Worm (Caenorhabditis elegans) whole organism, L4 larva: ENCODE results near the gene cutl-28.

Experiments
- D1046.2 ChIP-seq: fragments of 200-800 bp; sonication (Bioruptor generic); IDR thresholded peaks from 2 replicates; pipeline ENCODE4 v1.3.6; 2022; ENCODE audit warnings: missing genetic modification characterization, missing compliant biosample characterization
- F26F4.8 ChIP-seq: fragments of 200-800 bp; sonication (Bioruptor generic); conservative IDR thresholded peaks from 2 replicates; pipeline ENCODE4 v1.3.6; 2022; ENCODE audit warnings: missing genetic modification characterization, missing compliant biosample characterization
- F44E2.7 ChIP-seq: fragments of 200-800 bp; sonication (Bioruptor generic); IDR thresholded peaks from 2 replicates; pipeline ENCODE4 v2.1.2; 2022; ENCODE audit warnings: missing genetic modification characterization, missing compliant biosample characterization
- F49E8.2 ChIP-seq: sonication (generic microtip); optimal IDR thresholded peaks from 2 replicates; lab custom pipeline; 2016; ENCODE audit warnings: missing compliant biosample characterization, mild to moderate bottlenecking, missing genetic modification characterization, borderline replicate concordance
- R02D3.7 ChIP-seq: fragments of 150-350 bp; sonication (generic microtip); optimal IDR thresholded peaks from 3 replicates; lab custom pipeline; 2014; ENCODE audit warnings: missing biosample characterization, missing genetic modification characterization
- T26A8.4 ChIP-seq: fragments of 200-800 bp; sonication (Bioruptor generic); IDR thresholded peaks from 2 replicates; pipeline ENCODE4 v1.3.6; 2022; ENCODE audit warnings: missing genetic modification characterization, missing compliant biosample characterization
- Y105C5A.15 ChIP-seq: fragments of 200-800 bp; sonication (Bioruptor generic); IDR thresholded peaks from 2 replicates; pipeline ENCODE4 v1.3.6; 2022; ENCODE audit warnings: missing genetic modification characterization, missing compliant biosample characterization
- Y48G9A.11 ChIP-seq: fragments of 200-800 bp; sonication (Bioruptor generic); IDR thresholded peaks from 2 replicates; pipeline ENCODE4 v1.3.6; 2022; ENCODE audit warnings: missing genetic modification reagents, missing genetic modification characterization, missing compliant biosample characterization
- Y5F2A.4 ChIP-seq: fragments of 200-800 bp; sonication (Bioruptor generic); optimal IDR thresholded peaks from 2 replicates; lab custom pipeline; 2018; ENCODE audit warnings: mild to moderate bottlenecking, missing genetic modification characterization, missing compliant biosample characterization
- ZK337.2 ChIP-seq: fragments of 200-800 bp; sonication (Bioruptor generic); IDR thresholded peaks from 2 replicates; pipeline ENCODE4 v1.3.6; 2022; ENCODE audit warnings: missing genetic modification reagents, missing genetic modification characterization, missing compliant biosample characterization
- ZK546.5 ChIP-seq, 2 experiments: sonication (generic microtip); optimal IDR thresholded peaks; 2 replicates each; lab custom pipeline; 2017; ENCODE audit warnings: missing biosample characterization in 2 of 2, missing genetic modification characterization in 2 of 2
- ama-1 ChIP-seq: fragments of 150-350 bp; optimal IDR thresholded peaks from 2 replicates; lab custom pipeline; 2014; ENCODE audit warnings: inconsistent platforms, mixed read lengths
- ceh-20 ChIP-seq: fragments of 200-800 bp; sonication (Bioruptor generic); IDR thresholded peaks from 2 replicates; pipeline ENCODE4 v1.3.6; 2022; ENCODE audit warnings: missing genetic modification reagents, missing genetic modification characterization, missing compliant biosample characterization
- ceh-32 ChIP-seq: sonication (generic microtip); optimal IDR thresholded peaks from 2 replicates; lab custom pipeline; 2016; ENCODE audit warnings: mild to moderate bottlenecking, missing genetic modification characterization, missing compliant biosample characterization; ENCODE audit not compliant: poor library complexity
- ctbp-1 ChIP-seq: fragments of 200-800 bp; sonication (Bioruptor generic); IDR thresholded peaks from 2 replicates; pipeline ENCODE4 v1.3.6; 2022; ENCODE audit warnings: missing genetic modification reagents, missing genetic modification characterization, missing compliant biosample characterization
- daf-16 ChIP-seq, 3 experiments: sonication (generic microtip); optimal IDR thresholded peaks; 2 replicates each; lab custom pipeline; 2016 to 2017; ENCODE audit warnings: missing genetic modification characterization in 3 of 3, missing genetic modification reagents in 3 of 3, mild to moderate bottlenecking in 2 of 3, missing compliant biosample characterization in 2 of 3, missing biosample characterization in 1 of 3, moderate library complexity in 1 of 3
- dmd-6 ChIP-seq: fragments of 200-800 bp; sonication (Bioruptor generic); IDR thresholded peaks from 2 replicates; pipeline ENCODE4 v1.3.6; 2022; ENCODE audit warnings: missing genetic modification reagents, missing genetic modification characterization, missing compliant biosample characterization
- dpl-1 ChIP-seq: fragments of 150-350 bp; optimal IDR thresholded peaks from 2 replicates; lab custom pipeline; 2014; ENCODE audit warnings: missing biosample characterization, missing genetic modification reagents, missing genetic modification characterization
- hmg-1.1 ChIP-seq: fragments of 200-800 bp; sonication (Bioruptor generic); IDR thresholded peaks from 2 replicates; pipeline ENCODE4 v1.3.6; 2022; ENCODE audit warnings: missing genetic modification reagents, missing genetic modification characterization, missing compliant biosample characterization
- lin-29 ChIP-seq: fragments of 200-800 bp; sonication (Bioruptor generic); IDR thresholded peaks from 2 replicates; pipeline ENCODE4 v1.3.6; 2022; ENCODE audit warnings: missing genetic modification reagents, missing genetic modification characterization, missing compliant biosample characterization
- lin-38 ChIP-seq: fragments of 200-800 bp; sonication (Bioruptor generic); IDR thresholded peaks from 2 replicates; pipeline ENCODE4 v1.3.6; 2022; ENCODE audit warnings: missing genetic modification reagents, missing genetic modification characterization, missing compliant biosample characterization
- lsy-2 ChIP-seq, 2 experiments: fragments of 150-350 bp in 1 of 2; sonication (generic microtip) in 1 of 2; optimal IDR thresholded peaks; 2 replicates each; lab custom pipeline; 2014 to 2017; ENCODE audit warnings: missing biosample characterization in 2 of 2, missing genetic modification characterization in 2 of 2
- mep-1 ChIP-seq: fragments of 150-350 bp; sonication (generic microtip); optimal IDR thresholded peaks from 3 replicates; lab custom pipeline; 2014; ENCODE audit warnings: missing biosample characterization, missing genetic modification characterization
- nhr-102 ChIP-seq: sonication (generic microtip); optimal IDR thresholded peaks from 2 replicates; lab custom pipeline; 2016; ENCODE audit warnings: mild to moderate bottlenecking, missing genetic modification characterization, moderate library complexity, missing compliant biosample characterization
- nhr-11 ChIP-seq: fragments of 150-350 bp; optimal IDR thresholded peaks from 2 replicates; lab custom pipeline; 2014; ENCODE audit warnings: missing biosample characterization, missing genetic modification characterization
- nhr-25 ChIP-seq: sonication (generic microtip); optimal IDR thresholded peaks from 2 replicates; lab custom pipeline; 2017; ENCODE audit warnings: missing genetic modification characterization, mild to moderate bottlenecking, missing compliant biosample characterization, antibody characterized with exemption, moderate library complexity, borderline replicate concordance; ENCODE audit not compliant: insufficient read depth
- nhr-28 ChIP-seq: fragments of 150-350 bp; optimal IDR thresholded peaks from 2 replicates; lab custom pipeline; 2014; ENCODE audit warnings: missing biosample characterization, missing genetic modification characterization
- nhr-48 ChIP-seq: sonication (generic microtip); optimal IDR thresholded peaks from 2 replicates; lab custom pipeline; 2016; ENCODE audit warnings: mild to moderate bottlenecking, missing genetic modification characterization, missing compliant biosample characterization
- nhr-77 ChIP-seq: fragments of 150-350 bp; optimal IDR thresholded peaks from 2 replicates; lab custom pipeline; 2014; ENCODE audit warnings: missing biosample characterization, missing genetic modification characterization
- php-3 ChIP-seq: fragments of 200-800 bp; sonication (Bioruptor generic); IDR thresholded peaks from 2 replicates; pipeline ENCODE4 v1.3.6; 2022; ENCODE audit warnings: missing genetic modification reagents, missing genetic modification characterization, missing compliant biosample characterization
- snpc-1.2 ChIP-seq: fragments of 200-800 bp; sonication (Bioruptor generic); IDR thresholded peaks from 2 replicates; pipeline ENCODE4 v1.3.6; 2022; ENCODE audit warnings: missing genetic modification reagents, missing genetic modification characterization, missing compliant biosample characterization
- tag-97 ChIP-seq: fragments of 200-800 bp; sonication (Bioruptor generic); IDR thresholded peaks from 2 replicates; pipeline ENCODE4 v1.3.6; 2022; ENCODE audit warnings: missing genetic modification characterization, missing compliant biosample characterization
- tra-1 ChIP-seq: fragments of 200-800 bp; sonication (Bioruptor generic); IDR thresholded peaks from 2 replicates; pipeline ENCODE4 v1.3.6; 2022; ENCODE audit warnings: missing genetic modification reagents, missing genetic modification characterization, missing compliant biosample characterization
- unc-62 ChIP-seq, 3 experiments: fragments of 150-350 bp in 1 of 3; sonication (generic microtip); optimal IDR thresholded peaks in 2 of 3; peaks in 1 of 3; 1 replicate in 1 of 3; 2 replicates in 2 of 3; lab custom pipeline; 2014 to 2017; ENCODE audit warnings: missing biosample characterization in 3 of 3, missing genetic modification characterization in 3 of 3, missing genetic modification reagents in 3 of 3, missing genotype in 1 of 3

The cutl-28 gene

DNA sequence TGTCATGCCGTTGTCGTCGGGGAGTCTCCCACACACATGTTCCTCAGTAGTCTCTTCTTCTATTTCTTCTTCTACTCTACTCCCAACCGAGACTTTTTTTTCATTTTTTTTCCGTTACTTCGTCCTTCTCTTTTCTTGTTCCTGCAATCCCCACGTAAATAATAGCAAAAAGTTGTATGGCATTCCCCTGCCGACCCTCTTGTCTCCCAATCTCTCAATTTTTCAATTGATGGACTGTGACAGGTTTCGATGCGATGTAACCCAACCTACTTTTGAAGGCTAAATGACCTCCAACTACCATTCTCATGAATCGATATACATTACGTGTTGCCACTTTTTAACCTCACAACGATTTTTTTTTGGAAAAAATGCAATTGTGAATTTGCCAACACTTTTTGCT, 20.2 kb upstream of the cutl-28 start:
- TF ChIP-seq dmd-6 (GFP tag; lab: Robert Waterston, UW) (no peak), dpl-1 (GFP tag; lab: Kevin White, UChicago) (no peak), R02D3.7 (tag; lab: Kevin White, UChicago) (no peak), mep-1 (tag; lab: Kevin White, UChicago) (peak; percentile 57), unc-62 (GFP tag; optimal IDR thresholded peaks at IDR 0.05 in 1 of 2; lab: Kevin White, UChicago) (peak in 1 of 2 experiments; percentile 69), unc-62 (tag; optimal IDR thresholded peaks at IDR 0.05; lab: Kevin White, UChicago) (no peak), hmg-1.1 (0 out of 2 replicates have a peak, but pooled peaks have one; percentile 4), nhr-28 (tag; lab: Kevin White, UChicago) (peak; percentile 21), ama-1 (lab: Kevin White, UChicago) (no peak), ceh-32 (tag; lab: Kevin White, UChicago) (no peak), F44E2.7 (GFP tag; lab: Robert Waterston, UW) (no peak), F49E8.2 (tag; lab: Kevin White, UChicago) (no peak), nhr-25 (tag; lab: Kevin White, UChicago) (peak; percentile 12), ceh-20 (GFP tag; lab: Robert Waterston, UW) (peak; percentile 60), lin-29 (GFP tag; lab: Robert Waterston, UW) (no peak), tra-1 (0 out of 2 replicates have a peak, but pooled peaks have one; percentile 32), lsy-2 (tag; optimal IDR thresholded peaks at IDR 0.05; lab: Kevin White, UChicago) (peak in 1 of 2 experiments; percentile 25)

DNA sequence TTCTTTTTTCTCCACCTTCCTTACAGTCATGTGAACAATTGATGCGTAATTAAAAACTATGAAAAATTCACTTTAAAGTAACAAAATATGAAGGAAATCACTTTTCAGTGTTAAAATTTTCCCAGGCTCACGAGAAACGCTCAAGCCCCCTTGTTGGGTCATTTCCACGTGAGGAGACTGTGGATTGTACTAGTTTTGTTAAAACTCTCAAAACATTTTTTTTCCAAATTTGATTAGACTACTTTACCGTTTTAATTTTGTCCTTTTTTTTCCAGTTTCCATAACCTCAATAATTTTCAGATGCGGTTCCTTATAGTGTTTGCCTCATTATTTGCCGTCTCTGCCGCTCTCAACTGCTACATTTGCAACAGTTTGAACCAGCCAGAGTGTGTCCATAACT, 19.1 kb upstream of the cutl-28 start, which contains the start of gene K11H12.7:
Gene K11H12.7 (plus strand): TSS at position 301 of the 400 bp plus-strand sequence.
- TF ChIP-seq ama-1 (lab: Kevin White, UChicago) (no peak), tag-97 (GFP tag; lab: Robert Waterston, UW) (no peak), D1046.2 (no peak), T26A8.4 (GFP tag; lab: Robert Waterston, UW) (no peak), Y48G9A.11 (GFP tag; lab: Robert Waterston, UW) (no peak), dpl-1 (GFP tag; lab: Kevin White, UChicago) (no peak), ceh-32 (tag; lab: Kevin White, UChicago) (no peak), lin-38 (GFP tag; lab: Robert Waterston, UW) (no peak), Y105C5A.15 (GFP tag; lab: Robert Waterston, UW) (no peak), nhr-77 (tag; lab: Kevin White, UChicago) (no peak), nhr-102 (tag; lab: Kevin White, UChicago) (no peak), ZK337.2 (GFP tag; lab: Robert Waterston, UW) (no peak), Y5F2A.4 (GFP tag; lab: Kevin White, UChicago) (no peak)
- TF ChIP-seq, all 104 proteins: peak for 0

ce11 chrIV:666991-667390, 17.3 kb upstream of the cutl-28 start, which contains the start of gene K11H12.6:
K11H12.6 (plus strand) TSS chrIV:667291.
- TF ChIP-seq ctbp-1 (GFP tag; lab: Robert Waterston, UW) (no peak), nhr-102 (tag; lab: Kevin White, UChicago) (no peak), nhr-48 (tag; lab: Kevin White, UChicago) (no peak), F26F4.8 (GFP tag; lab: Robert Waterston, UW) (no peak), nhr-11 (tag; lab: Kevin White, UChicago) (no peak), Y105C5A.15 (GFP tag; lab: Robert Waterston, UW) (no peak), snpc-1.2 (GFP tag; lab: Robert Waterston, UW) (no peak), lin-29 (GFP tag; lab: Robert Waterston, UW) (no peak)

- TF ChIP-seq ZK546.5 (tag; optimal IDR thresholded peaks at IDR 0.05; lab: Kevin White, UChicago) (no peak), php-3 (GFP tag; lab: Robert Waterston, UW) (no peak), daf-16 (GFP tag; optimal IDR thresholded peaks at IDR 0.05; lab: Kevin White, UChicago) (no peak), daf-16 (tag; optimal IDR thresholded peaks at IDR 0.05; lab: Kevin White, UChicago) (peak; percentile 38)
These were observed 13.8 kb upstream of the cutl-28 start, which contains the start of gene K11H12.11 for ce11 chrIV:670455-670854. K11H12.11 (minus strand) TSS chrIV:670555.
